Worm (Caenorhabditis elegans) whole organism, L3 larva: Measurements from ENCODE around the gene F07A11.5.

ENCODE experiments used
- ZK546.5 ChIP-seq: sonication (generic microtip); optimal IDR thresholded peaks from 2 replicates; lab custom pipeline; 2017; ENCODE audit warnings: missing biosample characterization, missing genetic modification characterization
- aly-2 ChIP-seq: fragments of 150-350 bp; optimal IDR thresholded peaks from 2 replicates; lab custom pipeline; 2014; ENCODE audit warnings: missing biosample characterization, missing genetic modification characterization
- ceh-9 ChIP-seq: sonication (generic microtip); optimal IDR thresholded peaks from 2 replicates; lab custom pipeline; 2018; ENCODE audit warnings: missing biosample characterization, missing genetic modification characterization
- daf-12 ChIP-seq: fragments of 150-350 bp; optimal IDR thresholded peaks from 2 replicates; lab custom pipeline; 2014; ENCODE audit warnings: missing biosample characterization, missing genetic modification reagents, missing genetic modification characterization
- egl-27 ChIP-seq: sonication (generic microtip); optimal IDR thresholded peaks from 4 replicates; lab custom pipeline; 2017; ENCODE audit warnings: missing biosample characterization, missing genetic modification reagents, missing genetic modification characterization
- elt-2 ChIP-seq: sonication (generic microtip); optimal IDR thresholded peaks from 2 replicates; lab custom pipeline; 2016; ENCODE audit warnings: missing genetic modification reagents, mild to moderate bottlenecking, missing genetic modification characterization, missing compliant biosample characterization
- fkh-10 ChIP-seq: sonication (generic microtip); optimal IDR thresholded peaks from 2 replicates; lab custom pipeline; 2017; ENCODE audit warnings: missing biosample characterization, missing genetic modification reagents, missing genetic modification characterization
- jun-1 ChIP-seq: fragments of 150-350 bp; optimal IDR thresholded peaks from 2 replicates; lab custom pipeline; 2014; ENCODE audit warnings: missing biosample characterization, missing genetic modification reagents, missing genetic modification characterization
- lin-15B ChIP-seq: fragments of 150-350 bp; optimal IDR thresholded peaks from 2 replicates; lab custom pipeline; 2014; ENCODE audit warnings: missing biosample characterization, missing genetic modification characterization
- lin-39 ChIP-seq: fragments of 150-350 bp; optimal IDR thresholded peaks from 2 replicates; lab custom pipeline; 2018; ENCODE audit warnings: missing biosample characterization, missing genetic modification reagents, missing genetic modification characterization
- lsy-12 ChIP-seq: sonication (generic microtip); optimal IDR thresholded peaks from 2 replicates; lab custom pipeline; 2016; ENCODE audit warnings: mild to moderate bottlenecking, missing genetic modification characterization, missing compliant biosample characterization
- mdl-1 ChIP-seq: fragments of 150-350 bp; optimal IDR thresholded peaks from 2 replicates; lab custom pipeline; 2014; ENCODE audit warnings: missing biosample characterization, missing genetic modification characterization
- mml-1 ChIP-seq: fragments of 150-350 bp; sonication (generic microtip); optimal IDR thresholded peaks from 3 replicates; lab custom pipeline; 2014; ENCODE audit warnings: missing biosample characterization, missing genetic modification characterization
- nfya-1 ChIP-seq: sonication (generic microtip); optimal IDR thresholded peaks from 2 replicates; lab custom pipeline; 2017; ENCODE audit warnings: missing genetic modification characterization, mild to moderate bottlenecking, missing compliant biosample characterization, antibody characterized with exemption, moderate library complexity; ENCODE audit not compliant: insufficient read depth
- nhr-11 ChIP-seq: fragments of 150-350 bp; optimal IDR thresholded peaks from 2 replicates; lab custom pipeline; 2014; ENCODE audit warnings: missing biosample characterization, missing genetic modification characterization
- nhr-43 ChIP-seq: sonication (generic microtip); optimal IDR thresholded peaks from 2 replicates; lab custom pipeline; 2016; ENCODE audit warnings: mild to moderate bottlenecking, missing genetic modification characterization, missing compliant biosample characterization; ENCODE audit not compliant: poor library complexity, severe bottlenecking
- nhr-77 ChIP-seq: fragments of 150-350 bp; optimal IDR thresholded peaks from 2 replicates; lab custom pipeline; 2014; ENCODE audit warnings: missing biosample characterization, missing genetic modification characterization
- pha-4 ChIP-seq: fragments of 150-350 bp; optimal IDR thresholded peaks from 2 replicates; lab custom pipeline; 2014; ENCODE audit warnings: missing biosample characterization, missing genetic modification reagents, missing genetic modification characterization
- pqm-1 ChIP-seq: fragments of 150-350 bp; optimal IDR thresholded peaks from 2 replicates; lab custom pipeline; 2017; ENCODE audit warnings: missing biosample characterization, missing genetic modification characterization, inconsistent platforms
- sea-2 ChIP-seq: fragments of 150-350 bp; sonication (generic microtip); optimal IDR thresholded peaks from 4 replicates; lab custom pipeline; 2014; ENCODE audit warnings: missing biosample characterization, missing genetic modification reagents, missing genetic modification characterization
- tbx-2 ChIP-seq: sonication (generic microtip); optimal IDR thresholded peaks from 2 replicates; lab custom pipeline; 2016; ENCODE audit warnings: mild to moderate bottlenecking, missing genetic modification characterization, missing compliant biosample characterization
- unc-39 ChIP-seq: sonication (generic microtip); optimal IDR thresholded peaks from 4 replicates; lab custom pipeline; 2017; ENCODE audit warnings: missing biosample characterization, missing genetic modification characterization
- unc-62 ChIP-seq: fragments of 150-350 bp; sonication (generic microtip); optimal IDR thresholded peaks from 4 replicates; lab custom pipeline; 2014; ENCODE audit warnings: missing biosample characterization, missing genetic modification reagents, missing genetic modification characterization
- zag-1 ChIP-seq: fragments of 150-350 bp; optimal IDR thresholded peaks from 2 replicates; lab custom pipeline; 2014; ENCODE audit warnings: missing biosample characterization, missing genetic modification characterization

The F07A11.5 gene

ce11 chrII:11612034-11612723 is at the start of gene F07A11.5:
F07A11.5 (plus strand) TSS chrII:11612300.
- TF ChIP-seq pha-4 (tag; lab: Kevin White, UChicago): peak; percentile 9
- TF ChIP-seq mdl-1: no peak
- TF ChIP-seq jun-1 (tag; lab: Kevin White, UChicago): no peak

ce11 chrII:11564127-11564526 is 48.0 kb upstream of the F07A11.5 start, which contains the start of gene F54D5.15:
F54D5.15 (minus strand) TSS chrII:11564227.
- TF ChIP-seq sea-2 (GFP tag; lab: Kevin White, UChicago): no peak
- no peak for TF ChIP-seq nhr-43 (tag; lab: Kevin White, UChicago)
- TF ChIP-seq aly-2 (tag; lab: Kevin White, UChicago): no peak
- no peak for TF ChIP-seq nfya-1 (tag; lab: Kevin White, UChicago)
- no peak for TF ChIP-seq elt-2 (tag; lab: Kevin White, UChicago)
- no peak for TF ChIP-seq unc-39 (tag; lab: Kevin White, UChicago)
- no peak for TF ChIP-seq zag-1
- TF ChIP-seq ZK546.5 (tag; lab: Kevin White, UChicago): no peak
- no peak for TF ChIP-seq daf-12 (tag; lab: Kevin White, UChicago)
- no peak for TF ChIP-seq unc-62 (GFP tag; lab: Kevin White, UChicago)
- TF ChIP-seq nhr-11 (tag; lab: Kevin White, UChicago): no peak
- TF ChIP-seq fkh-10 (GFP tag; lab: Kevin White, UChicago): no peak
- TF ChIP-seq mml-1: no peak
- TF ChIP-seq jun-1 (tag; lab: Kevin White, UChicago): no peak
- TF ChIP-seq ceh-9 (tag; lab: Kevin White, UChicago): no peak

- TF ChIP-seq tbx-2 (tag; lab: Kevin White, UChicago) (no peak), lin-15B (tag; lab: Kevin White, UChicago) (peak; percentile 49)
Observed at ce11 chrII:11566970-11567711, 45.0 kb upstream of the F07A11.5 start, which contains the start of gene F54D5.5. F54D5.5 (minus strand) TSS chrII:11567020.

- TF ChIP-seq nhr-11 (tag; lab: Kevin White, UChicago) (no peak), lin-39 (no peak), lsy-12 (tag; lab: Kevin White, UChicago) (no peak), ZK546.5 (tag; lab: Kevin White, UChicago) (no peak), mml-1 (no peak), ceh-9 (tag; lab: Kevin White, UChicago) (no peak), egl-27 (tag; lab: Kevin White, UChicago) (no peak), jun-1 (tag; lab: Kevin White, UChicago) (no peak), pqm-1 (tag; lab: Kevin White, UChicago) (no peak), nhr-77 (no peak)
Observed at ce11 chrII:11568670-11569069, 43.4 kb upstream of the F07A11.5 start.

ce11 chrII:11569213-11569868 is 42.8 kb upstream of the F07A11.5 start, which contains the start of the genes F54D5.23 and F54D5.4:
F54D5.23 (minus strand) TSS chrII:11569287.
F54D5.4 (plus strand) TSS chrII:11569818.
- TF ChIP-seq pha-4 (tag; lab: Kevin White, UChicago): no peak
- TF ChIP-seq elt-2 (tag; lab: Kevin White, UChicago): peak; percentile 52
- TF ChIP-seq pqm-1 (tag; lab: Kevin White, UChicago): peak; percentile 33

- no peak for TF ChIP-seq unc-62 (GFP tag; lab: Kevin White, UChicago)
- peak; percentile 19 for TF ChIP-seq pha-4 (tag; lab: Kevin White, UChicago)
- peak; percentile 69 for TF ChIP-seq elt-2 (tag; lab: Kevin White, UChicago)
- peak; percentile 75 for TF ChIP-seq pqm-1 (tag; lab: Kevin White, UChicago)
- TF ChIP-seq, all 47 proteins: peak for 3
Observed at ce11 chrII:11571260-11571854, 40.7 kb upstream of the F07A11.5 start, which contains the start of gene F54D5.3. F54D5.3 (plus strand) TSS chrII:11571805.
